Worm (Caenorhabditis elegans) whole organism, L4 larva: ENCODE results near the gene F38A1.15.

Experiments used
- D1046.2 ChIP-seq: fragments of 200-800 bp; sonication (Bioruptor generic); IDR thresholded peaks from 2 replicates; pipeline ENCODE4 v1.3.6; 2022; ENCODE audit warnings: missing genetic modification characterization, missing compliant biosample characterization
- daf-12 ChIP-seq: fragments of 150-350 bp; optimal IDR thresholded peaks from 2 replicates; lab custom pipeline; 2014; ENCODE audit warnings: missing biosample characterization, missing genetic modification reagents, missing genetic modification characterization
- dmd-6 ChIP-seq: fragments of 200-800 bp; sonication (Bioruptor generic); IDR thresholded peaks from 2 replicates; pipeline ENCODE4 v1.3.6; 2022; ENCODE audit warnings: missing genetic modification reagents, missing genetic modification characterization, missing compliant biosample characterization
- set-16 ChIP-seq: fragments of 200-800 bp; sonication (Bioruptor generic); IDR thresholded peaks from 2 replicates; pipeline ENCODE4 v1.3.6; 2022; ENCODE audit warnings: missing genetic modification reagents, missing genetic modification characterization, missing compliant biosample characterization
- unc-130 ChIP-seq: sonication (generic microtip); optimal IDR thresholded peaks from 2 replicates; lab custom pipeline; 2016; ENCODE audit warnings: missing genetic modification reagents, missing genetic modification characterization, missing compliant biosample characterization
- unc-39 ChIP-seq: sonication (generic microtip); optimal IDR thresholded peaks from 2 replicates; lab custom pipeline; 2017; ENCODE audit warnings: missing biosample characterization, missing genetic modification characterization

ce11 chrIV:1231589-1231988 is 11.6 kb downstream of the F38A1.15 start, which contains the start of gene W09G12.6:
- TF ChIP-seq unc-130 (no peak), daf-12 (no peak), dmd-6 (no peak), set-16 (no peak), D1046.2 (GFP tag; lab: Robert Waterston, UW) (no peak), unc-39 (tag; lab: Kevin White, UChicago) (no peak)
